Worm (Caenorhabditis elegans) whole organism, L1 larva: ENCODE measurements around the gene srd-43.

Source experiments
- ama-1 ChIP-seq: fragments of 150-350 bp; optimal IDR thresholded peaks from 2 replicates; lab custom pipeline; 2014
- ceh-82 ChIP-seq, 3 experiments: fragments of 150-350 bp in 1 of 3; sonication (generic microtip) in 2 of 3; optimal IDR thresholded peaks; 2 replicates each; lab custom pipeline; 2014 to 2017; ENCODE audit warnings: missing biosample characterization in 3 of 3, missing genetic modification characterization in 3 of 3
- egl-27 ChIP-seq, 2 experiments: fragments of 150-350 bp in 1 of 2; sonication (generic microtip); optimal IDR thresholded peaks; 3 replicates each; lab custom pipeline; 2017 to 2018; ENCODE audit warnings: missing biosample characterization in 2 of 2, missing genetic modification characterization in 2 of 2, missing genetic modification reagents in 2 of 2
- fkh-8 ChIP-seq: sonication (generic microtip); optimal IDR thresholded peaks from 2 replicates; lab custom pipeline; 2016; ENCODE audit warnings: mild to moderate bottlenecking, missing genetic modification characterization, missing compliant biosample characterization
- lir-3 ChIP-seq: sonication (generic microtip); optimal IDR thresholded peaks from 2 replicates; lab custom pipeline; 2016; ENCODE audit warnings: mild to moderate bottlenecking, missing genetic modification characterization, moderate library complexity, missing compliant biosample characterization; ENCODE audit not compliant: poor library complexity
- unc-62 ChIP-seq: fragments of 150-350 bp; optimal IDR thresholded peaks from 2 replicates; lab custom pipeline; 2014; ENCODE audit warnings: missing biosample characterization, missing genetic modification reagents, missing genetic modification characterization
- unc-98 ChIP-seq: fragments of 200-800 bp; sonication (Bioruptor generic); IDR thresholded peaks from 2 replicates; pipeline ENCODE4 v1.3.6; 2022; ENCODE audit warnings: missing genetic modification characterization, missing compliant biosample characterization
- ztf-4 ChIP-seq: fragments of 150-350 bp; optimal IDR thresholded peaks from 2 replicates; lab custom pipeline; 2014; ENCODE audit warnings: missing biosample characterization, missing genetic modification characterization

- TF ChIP-seq lir-3 (tag; lab: Kevin White, UChicago) (no peak), unc-98 (no peak), egl-27 (tag; optimal IDR thresholded peaks at IDR 0.05; lab: Kevin White, UChicago) (no peak), ama-1 (lab: Kevin White, UChicago) (no peak), ztf-4 (tag; lab: Kevin White, UChicago) (no peak), fkh-8 (tag; lab: Kevin White, UChicago) (no peak), unc-62 (GFP tag; lab: Kevin White, UChicago) (no peak), ceh-82 (tag; optimal IDR thresholded peaks at IDR 0.05; lab: Kevin White, UChicago) (no peak)
Measured at ce11 chrX:13350123-13350798, 44.6 kb upstream of the srd-43 start.
